Worm (Caenorhabditis elegans) whole organism, young adult: ENCODE data around the gene F48B9.3.

Experiments
- B0261.1 ChIP-seq: sonication (generic microtip); optimal IDR thresholded peaks from 2 replicates; lab custom pipeline; 2016; ENCODE audit warnings: mild to moderate bottlenecking, missing genetic modification characterization, moderate library complexity, missing compliant biosample characterization
- D2030.7 ChIP-seq: fragments of 200-800 bp; sonication (Bioruptor generic); IDR thresholded peaks from 2 replicates; pipeline ENCODE4 v1.3.6; 2022; ENCODE audit warnings: missing genetic modification reagents, missing genetic modification characterization, missing compliant biosample characterization
- F52B5.7 ChIP-seq: sonication (generic microtip); optimal IDR thresholded peaks from 2 replicates; lab custom pipeline; 2016; ENCODE audit warnings: mild to moderate bottlenecking, missing genetic modification characterization, missing compliant biosample characterization
- F57A8.1 ChIP-seq: fragments of 200-800 bp; sonication (Bioruptor generic); optimal IDR thresholded peaks from 2 replicates; lab custom pipeline; 2018; ENCODE audit warnings: mild to moderate bottlenecking, missing genetic modification characterization, moderate library complexity, missing compliant biosample characterization
- dpff-1 ChIP-seq: sonication (generic microtip); optimal IDR thresholded peaks from 2 replicates; lab custom pipeline; 2017; ENCODE audit warnings: mild to moderate bottlenecking, missing genetic modification characterization, missing compliant biosample characterization
- lin-54 ChIP-seq: fragments of 200-800 bp; sonication (Bioruptor generic); optimal IDR thresholded peaks from 2 replicates; lab custom pipeline; 2018; ENCODE audit warnings: mild to moderate bottlenecking, missing genetic modification characterization, missing compliant biosample characterization
- sea-2 ChIP-seq: fragments of 200-800 bp; sonication (Bioruptor generic); IDR thresholded peaks from 2 replicates; pipeline ENCODE4 v1.3.6; 2022; ENCODE audit warnings: missing genetic modification characterization, missing compliant biosample characterization
- snpc-4 ChIP-seq, 5 experiments: fragments of 150-350 bp in 1 of 5; sonication (generic microtip) in 4 of 5; optimal IDR thresholded peaks; 2 replicates each; lab custom pipeline; 2014 to 2018; ENCODE audit warnings: missing genetic modification characterization in 5 of 5, missing biosample characterization in 3 of 5, antibody characterized with exemption in 2 of 5, mild to moderate bottlenecking in 2 of 5, missing compliant biosample characterization in 2 of 5, missing genotype in 2 of 5, moderate library complexity in 2 of 5, missing genetic modification reagents in 1 of 5

DNA sequence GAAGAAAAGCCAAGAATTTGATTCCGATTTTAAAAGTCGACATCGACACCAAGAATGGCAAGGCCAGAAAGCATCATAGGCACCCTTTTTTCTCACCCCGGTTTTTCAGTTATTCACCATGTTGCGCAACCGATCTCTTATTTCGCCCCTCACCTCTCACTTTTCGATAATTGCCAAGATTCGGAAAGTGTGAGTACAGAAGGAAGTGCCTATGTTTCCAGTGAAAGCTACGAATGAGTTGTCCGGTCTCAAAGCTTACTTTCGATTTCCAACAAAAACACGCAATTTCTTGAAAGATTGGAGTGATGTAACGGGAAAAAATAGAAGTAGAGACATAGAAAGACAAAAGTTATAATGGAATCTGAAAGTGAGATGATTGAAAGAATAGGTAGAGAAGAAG is 11.1 kb upstream of the F48B9.3 start:
- TF ChIP-seq F52B5.7, result no peak
- TF ChIP-seq B0261.1 (tag; lab: Kevin White, UChicago), result no peak
- no peak for TF ChIP-seq lin-54 (GFP tag; lab: Kevin White, UChicago)
- TF ChIP-seq F57A8.1 (GFP tag; lab: Kevin White, UChicago), result no peak
- TF ChIP-seq snpc-4 (GFP tag; optimal IDR thresholded peaks at IDR 0.05; lab: Kevin White, UChicago), result no peak
- TF ChIP-seq snpc-4 (tag; optimal IDR thresholded peaks at IDR 0.05; lab: Kevin White, UChicago), result no peak
- no peak for TF ChIP-seq D2030.7 (GFP tag; lab: Robert Waterston, UW)
- TF ChIP-seq sea-2 (GFP tag; lab: Robert Waterston, UW), result no peak
- no peak for TF ChIP-seq dpff-1 (tag; lab: Kevin White, UChicago)
